Fruit fly (Drosophila melanogaster) whole organism, wandering third instar larva: Measurements from ENCODE around the gene CG33181.

Experiments used
- CrebA ChIP-seq: fragments of 200-800 bp; sonication (Bioruptor generic); optimal IDR thresholded peaks from 2 replicates; lab custom pipeline; 2016; ENCODE audit warnings: missing biosample characterization, mild to moderate bottlenecking, missing genetic modification characterization, borderline replicate concordance
- Dfd ChIP-seq: fragments of >200 bp; optimal IDR thresholded peaks from 2 replicates; lab custom pipeline; 2017; ENCODE audit warnings: missing biosample characterization, missing genetic modification characterization
- Dif ChIP-seq: fragments of 200-275, 200-300 bp; sonication (Bioruptor generic); optimal IDR thresholded peaks from 2 replicates; lab custom pipeline; 2018; ENCODE audit warnings: missing biosample characterization, missing genetic modification characterization; ENCODE audit not compliant: partially characterized antibody
- GATAd ChIP-seq: sonication (Bioruptor generic); optimal IDR thresholded peaks from 2 replicates; lab custom pipeline; 2016; ENCODE audit warnings: missing biosample characterization, missing genetic modification characterization
- HLH106 ChIP-seq: fragments of 200-800 bp; optimal IDR thresholded peaks from 3 replicates; lab custom pipeline; 2019; ENCODE audit warnings: missing biosample characterization, mild to moderate bottlenecking, missing genetic modification characterization, moderate library complexity
- Hnf4 ChIP-seq: fragments of 200-800 bp; sonication (Bioruptor generic); optimal IDR thresholded peaks from 2 replicates; lab custom pipeline; 2016; ENCODE audit warnings: missing biosample characterization, mild to moderate bottlenecking, missing genetic modification characterization
- Hr83 ChIP-seq: fragments of 200-300 bp; sonication (Bioruptor generic); optimal IDR thresholded peaks from 2 replicates; lab custom pipeline; 2016; ENCODE audit warnings: missing biosample characterization, mild to moderate bottlenecking, missing genetic modification characterization, moderate library complexity; ENCODE audit not compliant: poor library complexity, severe bottlenecking
- Jra ChIP-seq: sonication (Bioruptor generic); optimal IDR thresholded peaks from 2 replicates; lab custom pipeline; 2016; ENCODE audit warnings: missing biosample characterization, missing genetic modification characterization
- Mio ChIP-seq: sonication (Bioruptor generic); optimal IDR thresholded peaks from 2 replicates; lab custom pipeline; 2016; ENCODE audit warnings: missing biosample characterization, missing genetic modification characterization
- OdsH ChIP-seq: fragments of 200-800 bp; sonication (Bioruptor generic); optimal IDR thresholded peaks from 2 replicates; lab custom pipeline; 2016; ENCODE audit warnings: missing biosample characterization, mild to moderate bottlenecking, missing genetic modification characterization
- Rel ChIP-seq, 2 experiments: fragments of 200-800 bp; sonication (Bioruptor generic) in 1 of 2; optimal IDR thresholded peaks; 2 replicates in 1 of 2; 3 replicates in 1 of 2; lab custom pipeline; 2016 to 2019; ENCODE audit warnings: mild to moderate bottlenecking in 2 of 2, missing biosample characterization in 2 of 2, missing genetic modification characterization in 2 of 2, moderate library complexity in 1 of 2
- Sp1 ChIP-seq: fragments of 200-800 bp; sonication (Bioruptor generic); optimal IDR thresholded peaks from 3 replicates; lab custom pipeline; 2019; ENCODE audit warnings: missing biosample characterization, mild to moderate bottlenecking, missing genetic modification characterization, moderate library complexity
- Vsx2 ChIP-seq: fragments of 200-300, 225-300 bp; sonication (Bioruptor generic); optimal IDR thresholded peaks from 2 replicates; lab custom pipeline; 2018; ENCODE audit warnings: missing biosample characterization, missing genetic modification characterization; ENCODE audit not compliant: partially characterized antibody
- br ChIP-seq: fragments of 200-800 bp; sonication (Bioruptor generic); optimal IDR thresholded peaks from 2 replicates; lab custom pipeline; 2016; ENCODE audit warnings: missing biosample characterization, missing genetic modification characterization
- brk ChIP-seq: fragments of 200-800 bp; sonication (Bioruptor generic); optimal IDR thresholded peaks from 2 replicates; lab custom pipeline; 2016; ENCODE audit warnings: missing biosample characterization, mild to moderate bottlenecking, missing genetic modification characterization
- dl ChIP-seq, 2 experiments: fragments of 175-275, 200-275 bp in 1 of 2; fragments of 200-275 bp in 1 of 2; sonication (Bioruptor generic); optimal IDR thresholded peaks; lab custom pipeline; 2018; ENCODE audit warnings: mild to moderate bottlenecking in 2 of 2, missing biosample characterization in 2 of 2, missing genetic modification characterization in 2 of 2, moderate library complexity in 2 of 2; ENCODE audit not compliant: partially characterized antibody in 2 of 2, insufficient read depth in 1 of 2
- dmrt93B ChIP-seq: fragments of 200-800 bp; sonication (Bioruptor generic); optimal IDR thresholded peaks from 2 replicates; lab custom pipeline; 2018; ENCODE audit warnings: missing biosample characterization, mild to moderate bottlenecking, missing genetic modification characterization
- ey ChIP-seq: fragments of 200-800 bp; sonication (Bioruptor generic); optimal IDR thresholded peaks from 2 replicates; lab custom pipeline; 2016; ENCODE audit warnings: missing biosample characterization, missing genetic modification characterization
- foxo ChIP-seq, 2 experiments: fragments of 200-800 bp; sonication (Bioruptor generic); optimal IDR thresholded peaks; 2 replicates in 1 of 2; 3 replicates in 1 of 2; lab custom pipeline; 2016 to 2017; ENCODE audit warnings: missing biosample characterization in 2 of 2, missing genetic modification characterization in 2 of 2
- fru ChIP-seq: fragments of 200-800 bp; sonication (Bioruptor generic); optimal IDR thresholded peaks from 3 replicates; lab custom pipeline; 2016; ENCODE audit warnings: missing biosample characterization, mild to moderate bottlenecking, missing genetic modification characterization
- h ChIP-seq: fragments of 200-800 bp; sonication (Bioruptor generic); optimal IDR thresholded peaks from 3 replicates; lab custom pipeline; 2016; ENCODE audit warnings: missing biosample characterization, mild to moderate bottlenecking, missing genetic modification characterization
- pan ChIP-seq: fragments of >200 bp; optimal IDR thresholded peaks from 2 replicates; lab custom pipeline; 2017
- psq ChIP-seq: fragments of 200-800 bp; sonication (Bioruptor generic); optimal IDR thresholded peaks from 3 replicates; lab custom pipeline; 2017; ENCODE audit warnings: missing biosample characterization, mild to moderate bottlenecking, missing genetic modification characterization, moderate library complexity
- rgr ChIP-seq: fragments of 200-800 bp; sonication (Bioruptor generic); optimal IDR thresholded peaks from 3 replicates; lab custom pipeline; 2016; ENCODE audit warnings: missing biosample characterization, mild to moderate bottlenecking, missing genetic modification characterization
- woc ChIP-seq: sonication (Bioruptor generic); optimal IDR thresholded peaks from 2 replicates; lab custom pipeline; 2016; ENCODE audit warnings: missing biosample characterization, mild to moderate bottlenecking, missing genetic modification characterization

The CG33181 gene

dm6 chrX:8505023-8505604 lies 16.0 kb downstream of the CG33181 start:
- TF ChIP-seq dmrt93B (GFP tag; lab: Kevin White, UChicago) (no peak), psq (GFP tag; lab: Kevin White, UChicago) (no peak), Rel (GFP tag; optimal IDR thresholded peaks at IDR 0.05; lab: Kevin White, UChicago) (no peak), Rel (tag; optimal IDR thresholded peaks at IDR 0.05; lab: Kevin White, UChicago) (no peak), h (GFP tag; lab: Kevin White, UChicago) (no peak), OdsH (no peak), HLH106 (tag; lab: Kevin White, UChicago) (no peak), Dif (GFP tag; lab: Kevin White, UChicago) (no peak), Hnf4 (no peak), Dfd (GFP tag; lab: Kevin White, UChicago) (no peak), Hr83 (GFP tag; lab: Kevin White, UChicago) (no peak), woc (GFP tag; lab: Kevin White, UChicago) (no peak), fru (GFP tag; lab: Kevin White, UChicago) (no peak)

dm6 chrX:8510731-8511130 lies 21.6 kb downstream of the CG33181 start:
- TF ChIP-seq Vsx2 (peak; percentile 68), GATAd (GFP tag; lab: Kevin White, UChicago) (no peak)

- TF ChIP-seq Hnf4 (no peak), dl (GFP tag; optimal IDR thresholded peaks at IDR 0.05; lab: Kevin White, UChicago; ENCODE audit: insufficient read depth in 1 of 2, partially characterized antibody in 2 of 2) (no peak), Rel (GFP tag; optimal IDR thresholded peaks at IDR 0.05; lab: Kevin White, UChicago) (no peak), Rel (tag; optimal IDR thresholded peaks at IDR 0.05; lab: Kevin White, UChicago) (no peak)
- TF ChIP-seq, all 38 proteins: peak for 0
These were observed 23.1 kb downstream of the CG33181 start for dm6 chrX:8512251-8512650.

- TF ChIP-seq h (GFP tag; lab: Kevin White, UChicago) (peak; percentile 8), foxo (GFP tag; optimal IDR thresholded peaks at IDR 0.05; lab: Kevin White, UChicago) (peak in 1 of 2 experiments; percentile 21), woc (GFP tag; lab: Kevin White, UChicago) (no peak), Hnf4 (peak; percentile 28), OdsH (no peak), GATAd (GFP tag; lab: Kevin White, UChicago) (no peak), HLH106 (tag; lab: Kevin White, UChicago) (no peak), rgr (GFP tag; lab: Kevin White, UChicago) (peak; percentile 24), brk (GFP tag; lab: Kevin White, UChicago) (peak; percentile 64), br (GFP tag; lab: Kevin White, UChicago) (peak; percentile 31), Rel (GFP tag; optimal IDR thresholded peaks at IDR 0.05; lab: Kevin White, UChicago) (no peak), Rel (tag; optimal IDR thresholded peaks at IDR 0.05; lab: Kevin White, UChicago) (peak; percentile 42), pan (lab: Kevin White, UChicago) (no peak), Mio (GFP tag; lab: Kevin White, UChicago) (no peak), CrebA (GFP tag; lab: Kevin White, UChicago) (peak; percentile 17), psq (GFP tag; lab: Kevin White, UChicago) (peak; percentile 5), fru (GFP tag; lab: Kevin White, UChicago) (peak; percentile 41), Dif (GFP tag; lab: Kevin White, UChicago) (no peak), ey (GFP tag; lab: Kevin White, UChicago) (peak; percentile 13), Vsx2 (peak; percentile 89), Jra (GFP tag; lab: Kevin White, UChicago) (peak; percentile 32), Dfd (GFP tag; lab: Kevin White, UChicago) (peak; percentile 6), Sp1 (GFP tag; lab: Kevin White, UChicago) (peak; percentile 27)
These were observed 28.2 kb downstream of the CG33181 start, which contains the start of gene Nrg for dm6 chrX:8517121-8518024. Nrg (plus strand) TSS chrX:8517373.
